Worm (Caenorhabditis elegans): ENCODE measurements around the gene C56G2.5.

DNA sequence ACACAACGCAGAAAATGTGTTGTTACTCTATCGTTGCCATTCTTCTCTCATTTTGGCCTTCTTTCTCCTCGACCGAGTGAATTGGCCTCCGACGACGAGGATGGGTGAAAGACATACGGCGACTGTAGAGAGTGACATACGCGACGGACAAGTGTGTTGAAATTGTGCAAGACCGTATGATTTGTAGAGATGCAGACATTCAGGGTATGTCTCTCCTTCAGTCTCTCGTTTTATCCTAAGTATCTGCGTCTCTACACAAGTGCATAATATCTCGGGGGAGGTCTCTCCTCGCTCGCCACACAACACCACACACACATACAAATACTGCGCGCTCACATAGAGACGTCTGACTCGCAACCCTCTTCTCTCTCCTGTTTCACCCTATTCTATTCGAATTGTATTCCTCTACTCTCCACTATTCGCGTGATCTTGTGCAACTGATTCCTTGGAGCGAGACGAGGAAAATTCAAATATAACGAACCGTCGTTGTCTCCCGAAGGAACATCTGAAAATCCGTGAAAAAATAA lies 43.9 kb downstream of the C56G2.5 start, which contains the start of gene hmg-1.2:
- TF ChIP-seq flt-1 (GFP tag; IDR thresholded peaks at IDR 0.05) (no peak), ama-1 (optimal IDR thresholded peaks at IDR 0.05) (no peak), F13C5.2 (tag; optimal IDR thresholded peaks at IDR 0.05) (peak; percentile 24), hnd-1 (tag; optimal IDR thresholded peaks at IDR 0.05) (no peak), ceh-13 (GFP tag; optimal IDR thresholded peaks at IDR 0.05) (no peak), tbx-37 (GFP tag; conservative IDR thresholded peaks at IDR 0.05) (no peak), tbx-11 (GFP tag; IDR thresholded peaks at IDR 0.05) (no peak), sea-1 (GFP tag; conservative IDR thresholded peaks at IDR 0.05) (no peak), tra-4 (tag; optimal IDR thresholded peaks at IDR 0.05) (no peak), scrt-1 (GFP tag; IDR thresholded peaks at IDR 0.05) (no peak), aly-1 (tag; optimal IDR thresholded peaks at IDR 0.05) (no peak), hmg-4 (GFP tag; optimal IDR thresholded peaks at IDR 0.05) (peak; percentile 87), hmbx-1 (tag; optimal IDR thresholded peaks at IDR 0.05) (no peak)
